Worm (Caenorhabditis elegans) whole organism, young adult: ENCODE data around the gene spo-11.

Experiments
- B0019.2 ChIP-seq: fragments of 200-800 bp; sonication (Bioruptor generic); conservative IDR thresholded peaks from 2 replicates; pipeline ENCODE4 v1.3.6; 2022; ENCODE audit warnings: missing genetic modification reagents, missing genetic modification characterization, missing compliant biosample characterization
- C06A6.2 ChIP-seq: fragments of 200-800 bp; sonication (Bioruptor generic); conservative IDR thresholded peaks from 2 replicates; pipeline ENCODE4 v1.3.6; 2022; ENCODE audit warnings: missing genetic modification characterization, missing compliant biosample characterization
- D2030.7 ChIP-seq: fragments of 200-800 bp; sonication (Bioruptor generic); IDR thresholded peaks from 2 replicates; pipeline ENCODE4 v1.3.6; 2022; ENCODE audit warnings: missing genetic modification reagents, missing genetic modification characterization, missing compliant biosample characterization
- F39B2.1 ChIP-seq: fragments of 200-800 bp; sonication (Bioruptor generic); IDR thresholded peaks from 2 replicates; pipeline ENCODE4 v1.3.6; 2022; ENCODE audit warnings: missing genetic modification reagents, missing genetic modification characterization, missing compliant biosample characterization
- F55B11.4 ChIP-seq: sonication (generic microtip); optimal IDR thresholded peaks from 2 replicates; lab custom pipeline; 2016; ENCODE audit warnings: missing compliant biosample characterization, missing genetic modification characterization, borderline replicate concordance; ENCODE audit not compliant: insufficient read depth
- F57A8.1 ChIP-seq: fragments of 200-800 bp; sonication (Bioruptor generic); optimal IDR thresholded peaks from 2 replicates; lab custom pipeline; 2018; ENCODE audit warnings: mild to moderate bottlenecking, missing genetic modification characterization, moderate library complexity, missing compliant biosample characterization
- T07F8.4 ChIP-seq: sonication (generic microtip); optimal IDR thresholded peaks from 2 replicates; lab custom pipeline; 2016; ENCODE audit warnings: mild to moderate bottlenecking, missing genetic modification characterization, moderate library complexity, missing compliant biosample characterization
- Y67H2A.10 ChIP-seq: fragments of 200-800 bp; sonication (Bioruptor generic); conservative IDR thresholded peaks from 2 replicates; pipeline ENCODE4 v1.3.6; 2022; ENCODE audit warnings: missing genetic modification reagents, missing genetic modification characterization, missing compliant biosample characterization
- Y95B8A.8 ChIP-seq: fragments of 200-800 bp; sonication (Bioruptor generic); IDR thresholded peaks from 2 replicates; pipeline ENCODE4 v1.3.6; 2022; ENCODE audit warnings: missing genetic modification reagents, missing genetic modification characterization, missing compliant biosample characterization
- ZK185.1 ChIP-seq: sonication (generic microtip); optimal IDR thresholded peaks from 2 replicates; lab custom pipeline; 2016; ENCODE audit warnings: mild to moderate bottlenecking, missing genetic modification characterization, missing compliant biosample characterization; ENCODE audit not compliant: poor library complexity, severe bottlenecking
- ama-1 ChIP-seq, 3 experiments: fragments of 150-350 bp in 1 of 3; sonication (generic microtip) in 2 of 3; optimal IDR thresholded peaks; 2 replicates each; lab custom pipeline; 2014 to 2018; ENCODE audit warnings: missing biosample characterization in 2 of 3, missing genetic modification characterization in 2 of 3, missing genetic modification reagents in 2 of 3
- athp-1 ChIP-seq: sonication (generic microtip); optimal IDR thresholded peaks from 2 replicates; lab custom pipeline; 2017; ENCODE audit warnings: mild to moderate bottlenecking, missing genetic modification characterization, missing compliant biosample characterization
- ccch-3 ChIP-seq: fragments of 200-800 bp; sonication (Bioruptor generic); optimal IDR thresholded peaks from 2 replicates; lab custom pipeline; 2018; ENCODE audit warnings: mild to moderate bottlenecking, missing genetic modification characterization, missing compliant biosample characterization
- cebp-2 ChIP-seq: fragments of 200-800 bp; sonication (Bioruptor generic); IDR thresholded peaks from 2 replicates; pipeline ENCODE4 v1.3.6; 2022; ENCODE audit warnings: missing genetic modification characterization, missing compliant biosample characterization
- ceh-27 ChIP-seq: fragments of 200-800 bp; sonication (Bioruptor generic); optimal IDR thresholded peaks from 2 replicates; lab custom pipeline; 2018; ENCODE audit warnings: mild to moderate bottlenecking, missing genetic modification characterization, moderate library complexity, missing compliant biosample characterization
- efl-1 ChIP-seq: fragments of 150-350 bp; optimal IDR thresholded peaks from 2 replicates; lab custom pipeline; 2014; ENCODE audit warnings: missing biosample characterization, missing genetic modification reagents, missing genetic modification characterization
- hrde-1 ChIP-seq: sonication (generic microtip); optimal IDR thresholded peaks from 2 replicates; lab custom pipeline; 2016; ENCODE audit warnings: missing genetic modification characterization, mild to moderate bottlenecking, missing compliant biosample characterization, moderate library complexity, missing genotype, missing genetic modification reagents, borderline replicate concordance
- let-526 ChIP-seq: fragments of 200-800 bp; sonication (Bioruptor generic); IDR thresholded peaks from 2 replicates; pipeline ENCODE4 v1.3.6; 2022; ENCODE audit warnings: missing genetic modification reagents, missing genetic modification characterization, missing compliant biosample characterization
- lin-26 ChIP-seq: fragments of 200-800 bp; sonication (Bioruptor generic); IDR thresholded peaks from 2 replicates; pipeline ENCODE4 v1.3.6; 2022; ENCODE audit warnings: missing genetic modification reagents, missing genetic modification characterization, missing compliant biosample characterization
- lsy-27 ChIP-seq: sonication (generic microtip); optimal IDR thresholded peaks from 2 replicates; lab custom pipeline; 2017; ENCODE audit warnings: missing genetic modification characterization, mild to moderate bottlenecking, missing compliant biosample characterization, antibody characterized with exemption, missing genotype, borderline replicate concordance; ENCODE audit not compliant: insufficient read depth
- madf-10 ChIP-seq: sonication (generic microtip); optimal IDR thresholded peaks from 2 replicates; lab custom pipeline; 2016; ENCODE audit warnings: mild to moderate bottlenecking, missing genetic modification characterization, missing compliant biosample characterization
- mcd-1 ChIP-seq: fragments of 200-800 bp; sonication (Bioruptor generic); IDR thresholded peaks from 2 replicates; pipeline ENCODE4 v1.3.6; 2022; ENCODE audit warnings: missing genetic modification reagents, missing genetic modification characterization, missing compliant biosample characterization
- mel-28 ChIP-seq: sonication (generic microtip); optimal IDR thresholded peaks from 2 replicates; lab custom pipeline; 2016; ENCODE audit warnings: borderline replicate concordance, mild to moderate bottlenecking, missing genetic modification characterization, missing compliant biosample characterization
- mes-4 ChIP-seq: sonication (generic microtip); optimal IDR thresholded peaks from 2 replicates; lab custom pipeline; 2016; ENCODE audit warnings: missing genotype, missing genetic modification characterization, missing compliant biosample characterization
- mxl-1 ChIP-seq: sonication (generic microtip); optimal IDR thresholded peaks from 2 replicates; lab custom pipeline; 2016; ENCODE audit warnings: missing genetic modification characterization, missing compliant biosample characterization
- nhr-90 ChIP-seq: sonication (generic microtip); optimal IDR thresholded peaks from 2 replicates; lab custom pipeline; 2016; ENCODE audit warnings: missing genotype, mild to moderate bottlenecking, missing genetic modification characterization, missing compliant biosample characterization
- rcor-1 ChIP-seq: fragments of 200-800 bp; sonication (Bioruptor generic); IDR thresholded peaks from 2 replicates; pipeline ENCODE4 v1.3.6; 2022; ENCODE audit warnings: missing genetic modification reagents, missing genetic modification characterization, missing compliant biosample characterization
- rpc-1 ChIP-seq, 2 experiments: fragments of 150-350 bp in 1 of 2; sonication (generic microtip) in 1 of 2; optimal IDR thresholded peaks; 2 replicates each; lab custom pipeline; 2014 to 2018; ENCODE audit warnings: missing biosample characterization in 1 of 2, missing genetic modification characterization in 1 of 2, missing genetic modification reagents in 1 of 2, missing genotype in 1 of 2
- snpc-1.1 ChIP-seq: sonication (generic microtip); optimal IDR thresholded peaks from 2 replicates; lab custom pipeline; 2017; ENCODE audit warnings: missing genetic modification characterization, mild to moderate bottlenecking, missing compliant biosample characterization, antibody characterized with exemption, moderate library complexity, missing genotype, missing genetic modification reagents; ENCODE audit not compliant: insufficient read depth
- snpc-3.4 ChIP-seq: sonication (generic microtip); optimal IDR thresholded peaks from 2 replicates; lab custom pipeline; 2017; ENCODE audit warnings: missing genetic modification characterization, mild to moderate bottlenecking, missing compliant biosample characterization, antibody characterized with exemption, moderate library complexity, missing genotype, missing genetic modification reagents
- snpc-4 ChIP-seq, 5 experiments: fragments of 150-350 bp in 1 of 5; sonication (generic microtip) in 4 of 5; optimal IDR thresholded peaks; 2 replicates each; lab custom pipeline; 2014 to 2018; ENCODE audit warnings: missing genetic modification characterization in 5 of 5, missing biosample characterization in 3 of 5, antibody characterized with exemption in 2 of 5, mild to moderate bottlenecking in 2 of 5, missing compliant biosample characterization in 2 of 5, missing genotype in 2 of 5, moderate library complexity in 2 of 5, missing genetic modification reagents in 1 of 5
- sptf-2 ChIP-seq: fragments of 200-800 bp; sonication (Bioruptor generic); optimal IDR thresholded peaks from 2 replicates; lab custom pipeline; 2018; ENCODE audit warnings: mild to moderate bottlenecking, missing genetic modification characterization, missing compliant biosample characterization
- tbp1 ChIP-seq: fragments of 200-800 bp; sonication (Bioruptor generic); optimal IDR thresholded peaks from 2 replicates; lab custom pipeline; 2018; ENCODE audit warnings: mild to moderate bottlenecking, missing genetic modification characterization, missing compliant biosample characterization
- tbx-9 ChIP-seq: sonication (generic microtip); optimal IDR thresholded peaks from 2 replicates; lab custom pipeline; 2016; ENCODE audit warnings: borderline replicate concordance, missing genetic modification characterization, inconsistent platforms, missing compliant biosample characterization
- zfh-2 ChIP-seq: fragments of 200-800 bp; sonication (Bioruptor generic); conservative IDR thresholded peaks from 2 replicates; pipeline ENCODE4 v1.3.6; 2022; ENCODE audit warnings: missing genetic modification reagents, missing genetic modification characterization, missing compliant biosample characterization
- zim-3 ChIP-seq: sonication (generic microtip); optimal IDR thresholded peaks from 2 replicates; lab custom pipeline; 2017; ENCODE audit warnings: mild to moderate bottlenecking, missing genetic modification characterization, moderate library complexity, missing compliant biosample characterization
- ztf-18 ChIP-seq: sonication (generic microtip); optimal IDR thresholded peaks from 2 replicates; lab custom pipeline; 2016; ENCODE audit warnings: missing genotype, mild to moderate bottlenecking, missing genetic modification characterization, missing compliant biosample characterization
- ztf-3 ChIP-seq: fragments of 200-800 bp; sonication (Bioruptor generic); optimal IDR thresholded peaks from 2 replicates; lab custom pipeline; 2018; ENCODE audit warnings: mild to moderate bottlenecking, missing genetic modification characterization, missing compliant biosample characterization
- ztf-6 ChIP-seq: fragments of 200-800 bp; sonication (Bioruptor generic); IDR thresholded peaks from 2 replicates; pipeline ENCODE4 v1.3.6; 2022; ENCODE audit warnings: missing genetic modification reagents, missing genetic modification characterization, missing compliant biosample characterization

Gene spo-11

ce11 chrIV:11109771-11110170 is 14.9 kb downstream of the spo-11 start, which contains the start of gene pigk-1 (continued):
- no peak for TF ChIP-seq ama-1 (optimal IDR thresholded peaks at IDR 0.05; lab: Kevin White, UChicago)
- peak in 1 of 2 experiments; percentile 30 for TF ChIP-seq ama-1 (GFP tag; optimal IDR thresholded peaks at IDR 0.05; lab: Kevin White, UChicago)
- TF ChIP-seq rcor-1: peak; percentile 66; the same call in 1 of the 2 replicates
- TF ChIP-seq ztf-18 (tag; lab: Kevin White, UChicago): no peak
- no peak for TF ChIP-seq nhr-90
- TF ChIP-seq lin-26 (GFP tag; lab: Robert Waterston, UW): no peak
- TF ChIP-seq mes-4: no peak
- TF ChIP-seq T07F8.4 (tag; lab: Kevin White, UChicago): no peak
- peak; percentile 50 for TF ChIP-seq tbp1 (GFP tag; lab: Kevin White, UChicago)
- TF ChIP-seq ztf-6 (GFP tag; lab: Robert Waterston, UW): no peak
- no peak for TF ChIP-seq lsy-27 (tag; lab: Kevin White, UChicago)
- peak; percentile 38; the same call in 1 of the 2 replicates for TF ChIP-seq D2030.7
- no peak for TF ChIP-seq madf-10
- TF ChIP-seq F57A8.1: no peak
- TF ChIP-seq ceh-27 (GFP tag; lab: Kevin White, UChicago): peak; percentile 2
- no peak for TF ChIP-seq Y95B8A.8 (GFP tag; lab: Robert Waterston, UW)
- 0 out of 2 replicates have a peak, but pooled peaks have one; percentile 41 for TF ChIP-seq cebp-2 (GFP tag; lab: Robert Waterston, UW)
- TF ChIP-seq ztf-3 (GFP tag; lab: Kevin White, UChicago): no peak
- no peak for TF ChIP-seq zim-3 (tag; lab: Kevin White, UChicago)
- TF ChIP-seq efl-1 (GFP tag; lab: Kevin White, UChicago): peak; percentile 18
- TF ChIP-seq B0019.2 (GFP tag; lab: Robert Waterston, UW): no peak
- TF ChIP-seq mel-28 (tag; lab: Kevin White, UChicago): no peak
- peak; percentile 43 for TF ChIP-seq snpc-3.4 (tag; lab: Kevin White, UChicago)

ce11 chrIV:11105724-11106123 is 18.9 kb downstream of the spo-11 start, which contains the start of gene srlf-24:
srlf-24 (minus strand) TSS chrIV:11105824.
- TF ChIP-seq mcd-1 (GFP tag; lab: Robert Waterston, UW) (no peak), snpc-1.1 (tag; lab: Kevin White, UChicago) (no peak), rpc-1 (optimal IDR thresholded peaks at IDR 0.05; lab: Kevin White, UChicago) (no peak), rpc-1 (tag; optimal IDR thresholded peaks at IDR 0.05; lab: Kevin White, UChicago) (no peak), zfh-2 (GFP tag; lab: Robert Waterston, UW) (no peak), ztf-6 (GFP tag; lab: Robert Waterston, UW) (no peak), F55B11.4 (tag; lab: Kevin White, UChicago) (no peak), athp-1 (tag; lab: Kevin White, UChicago) (no peak), ztf-3 (GFP tag; lab: Kevin White, UChicago) (no peak), C06A6.2 (GFP tag; lab: Robert Waterston, UW) (no peak), F39B2.1 (GFP tag; lab: Robert Waterston, UW) (no peak), sptf-2 (GFP tag; lab: Kevin White, UChicago) (no peak), tbx-9 (tag; lab: Kevin White, UChicago) (no peak), hrde-1 (no peak), let-526 (GFP tag; lab: Robert Waterston, UW) (no peak)

- TF ChIP-seq ZK185.1: no peak
- no peak for TF ChIP-seq Y67H2A.10
- no peak for TF ChIP-seq lsy-27 (tag; lab: Kevin White, UChicago)
- no peak for TF ChIP-seq let-526 (GFP tag; lab: Robert Waterston, UW)
- no peak for TF ChIP-seq snpc-4 (GFP tag; optimal IDR thresholded peaks at IDR 0.05; lab: Kevin White, UChicago)
- no peak for TF ChIP-seq snpc-4 (tag; optimal IDR thresholded peaks at IDR 0.05; lab: Kevin White, UChicago)
- TF ChIP-seq mxl-1 (tag; lab: Kevin White, UChicago): no peak
- TF ChIP-seq ccch-3 (GFP tag; lab: Kevin White, UChicago): no peak
Observed at ce11 chrIV:11103501-11103900, 21.2 kb downstream of the spo-11 start.
